Fruit fly (Drosophila melanogaster): ENCODE results near the gene Rga.
A peak's percentile ranks its signal among the peaks of the same experiment; 100 is the strongest.

The Rga gene

dm6 chr3R:5606477-5606876 is 6.4 kb downstream of the Rga start, which contains the start of gene asl (continued):
- TF ChIP-seq CG4424 (GFP tag; optimal IDR thresholded peaks at IDR 0.05) (peak; percentile 75), CG6791 (GFP tag; IDR thresholded peaks at IDR 0.05; ENCODE audit: partially characterized antibody) (peak; percentile 57; the same call in 1 of the 3 replicates), dimm (GFP tag; IDR thresholded peaks at IDR 0.05) (no peak), CG43689 (GFP tag; IDR thresholded peaks at IDR 0.05) (no peak), CG17802 (tag; optimal IDR thresholded peaks at IDR 0.05) (peak; percentile 90), CG31388 (GFP tag; optimal IDR thresholded peaks at IDR 0.05) (no peak), CG12104 (GFP tag; optimal IDR thresholded peaks at IDR 0.05) (peak; percentile 40), CG4820 (GFP tag; optimal IDR thresholded peaks at IDR 0.05) (peak; percentile 27), lilli (GFP tag; optimal IDR thresholded peaks at IDR 0.05) (peak; percentile 76), ranshi (GFP tag; IDR thresholded peaks at IDR 0.05) (0 out of 2 replicates have a peak, but pooled peaks have one; percentile 15), corto (GFP tag; optimal IDR thresholded peaks at IDR 0.05) (peak; percentile 25), fd3F (GFP tag; optimal IDR thresholded peaks at IDR 0.05) (peak; percentile 25), dmrt11E (tag; optimal IDR thresholded peaks at IDR 0.05) (peak; percentile 65), CG15073 (GFP tag; optimal IDR thresholded peaks at IDR 0.05) (no peak), Xbp1 (GFP tag; optimal IDR thresholded peaks at IDR 0.05) (peak; percentile 69), otp (GFP tag; IDR thresholded peaks at IDR 0.05) (0 out of 3 replicates have a peak, but pooled peaks have one; percentile 33), Scr (GFP tag; IDR thresholded peaks at IDR 0.05; ENCODE audit: partially characterized antibody) (0 out of 2 replicates have a peak, but pooled peaks have one; percentile 20), CG11247 (GFP tag; IDR thresholded peaks at IDR 0.05) (peak; percentile 51; the same call in 1 of the 2 replicates), mam (GFP tag; optimal IDR thresholded peaks at IDR 0.05) (peak; percentile 44), Vsx1 (GFP tag; optimal IDR thresholded peaks at IDR 0.05) (no peak), Hr51 (GFP tag; optimal IDR thresholded peaks at IDR 0.05) (no peak), onecut (GFP tag; IDR thresholded peaks at IDR 0.05) (peak; percentile 58), dpn (GFP tag; optimal IDR thresholded peaks at IDR 0.05) (peak; percentile 56 to 65), mld (GFP tag; IDR thresholded peaks at IDR 0.05; ENCODE audit: partially characterized antibody) (no peak), Nf-YB (GFP tag; optimal IDR thresholded peaks at IDR 0.05) (peak; percentile 33), ara (GFP tag; IDR thresholded peaks at IDR 0.05) (no peak), stwl (tag; optimal IDR thresholded peaks at IDR 0.05) (peak; percentile 72), Oaz (GFP tag; IDR thresholded peaks at IDR 0.05) (peak; percentile 49), CG3995 (GFP tag; optimal IDR thresholded peaks at IDR 0.05) (peak; percentile 53), CG17361 (GFP tag; IDR thresholded peaks at IDR 0.05) (peak; percentile 83), CG3407 (GFP tag; optimal IDR thresholded peaks at IDR 0.05) (no peak), CG8290 (GFP tag; optimal IDR thresholded peaks at IDR 0.05) (peak; percentile 86), CG8290 (tag; optimal IDR thresholded peaks at IDR 0.05) (peak in 1 of 2 experiments; percentile 77), CG1233 (GFP tag; optimal IDR thresholded peaks at IDR 0.05) (peak; percentile 49), CG1024 (GFP tag; IDR thresholded peaks at IDR 0.05) (peak; percentile 37; the same call in 1 of the 2 replicates), Meics (GFP tag; optimal IDR thresholded peaks at IDR 0.05) (peak; percentile 62), CG2202 (tag; optimal IDR thresholded peaks at IDR 0.05) (peak; percentile 48), Usf (GFP tag; optimal IDR thresholded peaks at IDR 0.05) (no peak), Hsf (GFP tag; optimal IDR thresholded peaks at IDR 0.05) (peak; percentile 64), CG2875 (GFP tag; optimal IDR thresholded peaks at IDR 0.05) (peak; percentile 11), ro (GFP tag; IDR thresholded peaks at IDR 0.05) (no peak), caup (GFP tag; optimal IDR thresholded peaks at IDR 0.05; ENCODE audit: severe bottlenecking) (peak; percentile 54), knrl (GFP tag; IDR thresholded peaks at IDR 0.05; ENCODE audit: partially characterized antibody) (peak; percentile 21; the same call in 1 of the 3 replicates), CG7786 (GFP tag; optimal IDR thresholded peaks at IDR 0.05) (peak; percentile 22), Ets97D (GFP tag; optimal IDR thresholded peaks at IDR 0.05) (peak; percentile 66), unc-4 (GFP tag; IDR thresholded peaks at IDR 0.05; ENCODE audit: partially characterized antibody) (no peak), Elba2 (GFP tag; optimal IDR thresholded peaks at IDR 0.05) (peak; percentile 96), cato (GFP tag; optimal IDR thresholded peaks at IDR 0.05; ENCODE audit: borderline replicate concordance) (no peak), pnt (GFP tag; optimal IDR thresholded peaks at IDR 0.05) (peak; percentile 45), her (GFP tag; optimal IDR thresholded peaks at IDR 0.05) (no peak)

Data from whole organism, embryonic.